Fruit fly (Drosophila melanogaster) whole organism, wandering third instar larva: ENCODE data around the gene CG4511.

ENCODE experiments used
- Abd-B ChIP-seq: fragments of >200 bp; optimal IDR thresholded peaks from 2 replicates; lab custom pipeline; 2017; ENCODE audit warnings: missing biosample characterization, missing genetic modification characterization
- CG32264 ChIP-seq: fragments of 200-800 bp; sonication (Bioruptor generic); optimal IDR thresholded peaks from 2 replicates; lab custom pipeline; 2016; ENCODE audit warnings: missing biosample characterization, missing genetic modification characterization
- CG9705 ChIP-seq: fragments of 200-800 bp; sonication (Bioruptor generic); optimal IDR thresholded peaks from 2 replicates; lab custom pipeline; 2018; ENCODE audit warnings: missing biosample characterization, mild to moderate bottlenecking, missing genetic modification characterization
- CrebA ChIP-seq: fragments of 200-800 bp; sonication (Bioruptor generic); optimal IDR thresholded peaks from 2 replicates; lab custom pipeline; 2016; ENCODE audit warnings: missing biosample characterization, mild to moderate bottlenecking, missing genetic modification characterization, borderline replicate concordance
- Dfd ChIP-seq: fragments of >200 bp; optimal IDR thresholded peaks from 2 replicates; lab custom pipeline; 2017; ENCODE audit warnings: missing biosample characterization, missing genetic modification characterization
- Dif ChIP-seq: fragments of 200-275, 200-300 bp; sonication (Bioruptor generic); optimal IDR thresholded peaks from 2 replicates; lab custom pipeline; 2018; ENCODE audit warnings: missing biosample characterization, missing genetic modification characterization; ENCODE audit not compliant: partially characterized antibody
- GATAd ChIP-seq: sonication (Bioruptor generic); optimal IDR thresholded peaks from 2 replicates; lab custom pipeline; 2016; ENCODE audit warnings: missing biosample characterization, missing genetic modification characterization
- HLH106 ChIP-seq: fragments of 200-800 bp; optimal IDR thresholded peaks from 3 replicates; lab custom pipeline; 2019; ENCODE audit warnings: missing biosample characterization, mild to moderate bottlenecking, missing genetic modification characterization, moderate library complexity
- Hnf4 ChIP-seq: fragments of 200-800 bp; sonication (Bioruptor generic); optimal IDR thresholded peaks from 2 replicates; lab custom pipeline; 2016; ENCODE audit warnings: missing biosample characterization, mild to moderate bottlenecking, missing genetic modification characterization
- Hr78 ChIP-seq: fragments of >200 bp; optimal IDR thresholded peaks from 2 replicates; lab custom pipeline; 2017; ENCODE audit warnings: missing biosample characterization, missing genetic modification characterization
- Hr83 ChIP-seq: fragments of 200-300 bp; sonication (Bioruptor generic); optimal IDR thresholded peaks from 2 replicates; lab custom pipeline; 2016; ENCODE audit warnings: missing biosample characterization, mild to moderate bottlenecking, missing genetic modification characterization, moderate library complexity; ENCODE audit not compliant: poor library complexity, severe bottlenecking
- Jra ChIP-seq: sonication (Bioruptor generic); optimal IDR thresholded peaks from 2 replicates; lab custom pipeline; 2016; ENCODE audit warnings: missing biosample characterization, missing genetic modification characterization
- Mio ChIP-seq: sonication (Bioruptor generic); optimal IDR thresholded peaks from 2 replicates; lab custom pipeline; 2016; ENCODE audit warnings: missing biosample characterization, missing genetic modification characterization
- Myc ChIP-seq: fragments of >200 bp; optimal IDR thresholded peaks from 2 replicates; lab custom pipeline; 2017
- N ChIP-seq: fragments of >200 bp; optimal IDR thresholded peaks from 2 replicates; lab custom pipeline; 2018; ENCODE audit warnings: missing biosample characterization, missing external identifiers, missing genetic modification characterization
- OdsH ChIP-seq: fragments of 200-800 bp; sonication (Bioruptor generic); optimal IDR thresholded peaks from 2 replicates; lab custom pipeline; 2016; ENCODE audit warnings: missing biosample characterization, mild to moderate bottlenecking, missing genetic modification characterization
- Rel ChIP-seq, 2 experiments: fragments of 200-800 bp; sonication (Bioruptor generic) in 1 of 2; optimal IDR thresholded peaks; 2 replicates in 1 of 2; 3 replicates in 1 of 2; lab custom pipeline; 2016 to 2019; ENCODE audit warnings: mild to moderate bottlenecking in 2 of 2, missing biosample characterization in 2 of 2, missing genetic modification characterization in 2 of 2, moderate library complexity in 1 of 2
- Sp1 ChIP-seq: fragments of 200-800 bp; sonication (Bioruptor generic); optimal IDR thresholded peaks from 3 replicates; lab custom pipeline; 2019; ENCODE audit warnings: missing biosample characterization, mild to moderate bottlenecking, missing genetic modification characterization, moderate library complexity
- Vsx2 ChIP-seq: fragments of 200-300, 225-300 bp; sonication (Bioruptor generic); optimal IDR thresholded peaks from 2 replicates; lab custom pipeline; 2018; ENCODE audit warnings: missing biosample characterization, missing genetic modification characterization; ENCODE audit not compliant: partially characterized antibody
- br ChIP-seq: fragments of 200-800 bp; sonication (Bioruptor generic); optimal IDR thresholded peaks from 2 replicates; lab custom pipeline; 2016; ENCODE audit warnings: missing biosample characterization, missing genetic modification characterization
- brk ChIP-seq: fragments of 200-800 bp; sonication (Bioruptor generic); optimal IDR thresholded peaks from 2 replicates; lab custom pipeline; 2016; ENCODE audit warnings: missing biosample characterization, mild to moderate bottlenecking, missing genetic modification characterization
- dl ChIP-seq, 2 experiments: fragments of 175-275, 200-275 bp in 1 of 2; fragments of 200-275 bp in 1 of 2; sonication (Bioruptor generic); optimal IDR thresholded peaks; lab custom pipeline; 2018; ENCODE audit warnings: mild to moderate bottlenecking in 2 of 2, missing biosample characterization in 2 of 2, missing genetic modification characterization in 2 of 2, moderate library complexity in 2 of 2; ENCODE audit not compliant: partially characterized antibody in 2 of 2, insufficient read depth in 1 of 2
- dmrt93B ChIP-seq: fragments of 200-800 bp; sonication (Bioruptor generic); optimal IDR thresholded peaks from 2 replicates; lab custom pipeline; 2018; ENCODE audit warnings: missing biosample characterization, mild to moderate bottlenecking, missing genetic modification characterization
- dsf ChIP-seq: sonication (Bioruptor generic); optimal IDR thresholded peaks from 2 replicates; lab custom pipeline; 2016; ENCODE audit warnings: missing biosample characterization, missing genetic modification characterization, borderline replicate concordance
- ey ChIP-seq: fragments of 200-800 bp; sonication (Bioruptor generic); optimal IDR thresholded peaks from 2 replicates; lab custom pipeline; 2016; ENCODE audit warnings: missing biosample characterization, missing genetic modification characterization
- foxo ChIP-seq, 2 experiments: fragments of 200-800 bp; sonication (Bioruptor generic); optimal IDR thresholded peaks; 2 replicates in 1 of 2; 3 replicates in 1 of 2; lab custom pipeline; 2016 to 2017; ENCODE audit warnings: missing biosample characterization in 2 of 2, missing genetic modification characterization in 2 of 2
- fru ChIP-seq: fragments of 200-800 bp; sonication (Bioruptor generic); optimal IDR thresholded peaks from 3 replicates; lab custom pipeline; 2016; ENCODE audit warnings: missing biosample characterization, mild to moderate bottlenecking, missing genetic modification characterization
- h ChIP-seq: fragments of 200-800 bp; sonication (Bioruptor generic); optimal IDR thresholded peaks from 3 replicates; lab custom pipeline; 2016; ENCODE audit warnings: missing biosample characterization, mild to moderate bottlenecking, missing genetic modification characterization
- jim ChIP-seq: fragments of 175-275, 200-325 bp; sonication (Bioruptor generic); optimal IDR thresholded peaks from 2 replicates; lab custom pipeline; 2016; ENCODE audit warnings: missing biosample characterization, mild to moderate bottlenecking, missing genetic modification characterization
- lola ChIP-seq: fragments of >200 bp; optimal IDR thresholded peaks from 2 replicates; lab custom pipeline; 2017; ENCODE audit warnings: missing biosample characterization, missing genetic modification characterization
- pan ChIP-seq: fragments of >200 bp; optimal IDR thresholded peaks from 2 replicates; lab custom pipeline; 2017
- psq ChIP-seq: fragments of 200-800 bp; sonication (Bioruptor generic); optimal IDR thresholded peaks from 3 replicates; lab custom pipeline; 2017; ENCODE audit warnings: missing biosample characterization, mild to moderate bottlenecking, missing genetic modification characterization, moderate library complexity
- rgr ChIP-seq: fragments of 200-800 bp; sonication (Bioruptor generic); optimal IDR thresholded peaks from 3 replicates; lab custom pipeline; 2016; ENCODE audit warnings: missing biosample characterization, mild to moderate bottlenecking, missing genetic modification characterization
- sage ChIP-seq: fragments of 200-800 bp; sonication (Bioruptor generic); optimal IDR thresholded peaks from 2 replicates; lab custom pipeline; 2016; ENCODE audit warnings: missing biosample characterization, mild to moderate bottlenecking, missing genetic modification characterization
- sv ChIP-seq: fragments of 200-800 bp; sonication (Bioruptor generic); optimal IDR thresholded peaks from 3 replicates; lab custom pipeline; 2016; ENCODE audit warnings: missing biosample characterization, missing genetic modification characterization
- tai ChIP-seq: sonication (Bioruptor generic); optimal IDR thresholded peaks from 2 replicates; lab custom pipeline; 2016; ENCODE audit warnings: missing biosample characterization, missing genetic modification characterization
- usp ChIP-seq: fragments of >200 bp; optimal IDR thresholded peaks from 2 replicates; lab custom pipeline; 2017; ENCODE audit warnings: missing biosample characterization, missing genetic modification characterization
- woc ChIP-seq: sonication (Bioruptor generic); optimal IDR thresholded peaks from 2 replicates; lab custom pipeline; 2016; ENCODE audit warnings: missing biosample characterization, mild to moderate bottlenecking, missing genetic modification characterization

CG4511 gene

dm6 chr3R:10829746-10830145 lies 24.6 kb upstream of the CG4511 start:
- no peak for TF ChIP-seq Myc (lab: Kevin White, UChicago)
- TF ChIP-seq dmrt93B (GFP tag; lab: Kevin White, UChicago) = no peak
- TF ChIP-seq psq (GFP tag; lab: Kevin White, UChicago) = no peak
- no peak for TF ChIP-seq lola (GFP tag; lab: Kevin White, UChicago)
- TF ChIP-seq h (GFP tag; lab: Kevin White, UChicago) = no peak
- no peak for TF ChIP-seq N
- no peak for TF ChIP-seq sv (GFP tag; lab: Kevin White, UChicago)
- no peak for TF ChIP-seq Dfd (GFP tag; lab: Kevin White, UChicago)
- no peak for TF ChIP-seq HLH106 (tag; lab: Kevin White, UChicago)
- TF ChIP-seq CrebA (GFP tag; lab: Kevin White, UChicago) = no peak

dm6 chr3R:10832526-10833165 lies 21.7 kb upstream of the CG4511 start:
- TF ChIP-seq fru = peak; percentile 34
- TF ChIP-seq HLH106 (tag; lab: Kevin White, UChicago) = peak; percentile 7
- TF ChIP-seq h (GFP tag; lab: Kevin White, UChicago) = peak; percentile 47
- TF ChIP-seq dmrt93B (GFP tag; lab: Kevin White, UChicago) = peak; percentile 9
- no peak for TF ChIP-seq pan (lab: Kevin White, UChicago)
- peak in 1 of 2 experiments; percentile 47 for TF ChIP-seq foxo (GFP tag; optimal IDR thresholded peaks at IDR 0.05; lab: Kevin White, UChicago)
- TF ChIP-seq dsf = no peak
- no peak for TF ChIP-seq dl (GFP tag; optimal IDR thresholded peaks at IDR 0.05; lab: Kevin White, UChicago; ENCODE audit: insufficient read depth in 1 of 2, partially characterized antibody in 2 of 2)

- TF ChIP-seq dl (GFP tag; optimal IDR thresholded peaks at IDR 0.05; lab: Kevin White, UChicago; ENCODE audit: insufficient read depth in 1 of 2, partially characterized antibody in 2 of 2) = no peak
- TF ChIP-seq HLH106 (tag; lab: Kevin White, UChicago) = peak; percentile 96
- TF ChIP-seq woc (GFP tag; lab: Kevin White, UChicago) = peak; percentile 92
- peak; percentile 90 for TF ChIP-seq ey (GFP tag; lab: Kevin White, UChicago)
- no peak for TF ChIP-seq pan (lab: Kevin White, UChicago)
- TF ChIP-seq Jra (GFP tag; lab: Kevin White, UChicago) = peak; percentile 79
- peak; percentile 96 for TF ChIP-seq OdsH (GFP tag; lab: Kevin White, UChicago)
- TF ChIP-seq fru = peak; percentile 96
- TF ChIP-seq h (GFP tag; lab: Kevin White, UChicago) = peak; percentile 97
- TF ChIP-seq Dif (GFP tag; lab: Kevin White, UChicago) = no peak
- no peak for TF ChIP-seq Abd-B (GFP tag; lab: Kevin White, UChicago)
- no peak for TF ChIP-seq Hr78
- TF ChIP-seq CrebA (GFP tag; lab: Kevin White, UChicago) = peak; percentile 89
- no peak for TF ChIP-seq lola (GFP tag; lab: Kevin White, UChicago)
- TF ChIP-seq Mio (GFP tag; lab: Kevin White, UChicago) = no peak
- peak; percentile 86 for TF ChIP-seq CG32264 (GFP tag; lab: Kevin White, UChicago)
- TF ChIP-seq tai (GFP tag; lab: Kevin White, UChicago) = peak; percentile 75
- no peak for TF ChIP-seq N
- TF ChIP-seq Dfd (GFP tag; lab: Kevin White, UChicago) = no peak
- TF ChIP-seq dsf = peak; percentile 57
- no peak for TF ChIP-seq jim
- TF ChIP-seq Hr83 (GFP tag; lab: Kevin White, UChicago) = peak; percentile 63
- TF ChIP-seq Rel (GFP tag; optimal IDR thresholded peaks at IDR 0.05; lab: Kevin White, UChicago) = peak; percentile 90
- peak; percentile 70 for TF ChIP-seq Rel (tag; optimal IDR thresholded peaks at IDR 0.05; lab: Kevin White, UChicago)
- peak; percentile 92 for TF ChIP-seq psq (GFP tag; lab: Kevin White, UChicago)
- TF ChIP-seq br (GFP tag; lab: Kevin White, UChicago) = peak; percentile 94
- peak; percentile 97 for TF ChIP-seq Sp1
- no peak for TF ChIP-seq usp (GFP tag; lab: Kevin White, UChicago)
- peak; percentile 95 for TF ChIP-seq brk (GFP tag; lab: Kevin White, UChicago)
- no peak for TF ChIP-seq sv (GFP tag; lab: Kevin White, UChicago)
- TF ChIP-seq CG9705 = peak; percentile 90
- TF ChIP-seq dmrt93B (GFP tag; lab: Kevin White, UChicago) = peak; percentile 89
- TF ChIP-seq Vsx2 = peak; percentile 6
- peak; percentile 90 for TF ChIP-seq Hnf4 (GFP tag; lab: Kevin White, UChicago)
- no peak for TF ChIP-seq GATAd
- no peak for TF ChIP-seq Myc (lab: Kevin White, UChicago)
- TF ChIP-seq rgr = peak; percentile 95
- TF ChIP-seq foxo (GFP tag; optimal IDR thresholded peaks at IDR 0.05; lab: Kevin White, UChicago) = peak; percentile 67 to 97
- peak; percentile 95 for TF ChIP-seq sage (GFP tag; lab: Kevin White, UChicago)
- TF ChIP-seq, all 38 proteins: peak for 24
Observed at dm6 chr3R:10834893-10835292, 19.4 kb upstream of the CG4511 start.
